Worm (Caenorhabditis elegans): ENCODE results near the gene C08B6.3.

C08B6.3 gene

DNA sequence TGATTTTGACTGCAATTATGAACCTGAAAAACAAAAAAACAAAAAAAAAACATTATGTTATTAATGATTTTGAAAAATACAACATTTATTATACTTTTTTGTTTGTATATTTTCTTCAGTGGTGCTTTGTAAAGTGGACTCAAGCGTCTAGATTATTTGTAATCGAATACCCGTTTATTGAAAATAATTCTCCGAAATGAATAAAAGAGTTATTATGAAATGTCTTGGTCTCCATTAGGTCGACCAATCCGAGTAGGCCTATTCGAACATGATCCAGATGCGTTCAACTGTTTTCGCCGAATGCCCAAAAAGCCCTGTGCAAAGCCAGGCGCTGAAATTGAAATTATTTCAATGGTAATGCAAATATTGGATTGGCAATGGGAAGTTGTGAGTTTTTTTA lies 5.4 kb upstream of the C08B6.3 start, which contains the start of gene C08B6.5:
TSS of gene C08B6.5 (plus strand) at position 301 of the 400 bp plus-strand sequence.
- TF ChIP-seq sox-2 (GFP tag; IDR thresholded peaks at IDR 0.05) (no peak), hlh-6 (tag; optimal IDR thresholded peaks at IDR 0.05) (no peak), ceh-22 (tag; optimal IDR thresholded peaks at IDR 0.05) (no peak), unc-42 (tag; optimal IDR thresholded peaks at IDR 0.05) (no peak)

DNA sequence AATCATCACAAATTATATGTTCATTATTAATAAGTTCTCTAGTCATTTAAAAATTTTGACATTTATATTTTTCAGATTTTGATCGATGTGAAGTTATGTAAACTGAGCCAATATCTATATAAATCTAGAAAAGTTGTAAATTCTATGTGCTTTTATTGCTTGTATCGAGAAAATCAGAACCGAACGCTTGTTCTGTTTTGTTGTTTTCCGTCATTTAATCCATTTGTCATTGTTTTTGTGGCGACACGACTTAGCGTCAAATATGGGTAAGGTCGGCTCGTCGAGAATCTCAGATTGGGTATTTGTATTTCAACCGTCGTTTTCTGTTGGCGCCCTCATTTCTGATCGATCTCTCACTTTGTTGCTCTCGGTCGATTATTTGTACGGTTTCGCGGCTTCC lies 2.2 kb upstream of the C08B6.3 start, which contains the start of gene cht-5:
TSS of gene cht-5 (plus strand) at position 301 of the 400 bp plus-strand sequence.
- TF ChIP-seq ref-2 (tag; optimal IDR thresholded peaks at IDR 0.05) (no peak), unc-42 (tag; optimal IDR thresholded peaks at IDR 0.05) (no peak), hlh-30 (tag; optimal IDR thresholded peaks at IDR 0.05; ENCODE audit: insufficient read depth) (no peak), ceh-24 (tag; optimal IDR thresholded peaks at IDR 0.05) (no peak), pat-9 (tag; optimal IDR thresholded peaks at IDR 0.05) (no peak), ceh-48 (tag; optimal IDR thresholded peaks at IDR 0.05) (no peak), hlh-8 (tag; optimal IDR thresholded peaks at IDR 0.05) (no peak), ceh-9 (tag; optimal IDR thresholded peaks at IDR 0.05) (no peak), ceh-6 (GFP tag; optimal IDR thresholded peaks at IDR 0.05) (no peak), sox-4 (tag; optimal IDR thresholded peaks at IDR 0.05) (no peak), pros-1 (tag; optimal IDR thresholded peaks at IDR 0.05) (no peak), odd-2 (tag; optimal IDR thresholded peaks at IDR 0.05) (no peak), pax-1 (tag; optimal IDR thresholded peaks at IDR 0.05) (no peak), ceh-31 (tag; optimal IDR thresholded peaks at IDR 0.05) (no peak), F13H6.1 (tag; optimal IDR thresholded peaks at IDR 0.05) (no peak), fkh-6 (tag; optimal IDR thresholded peaks at IDR 0.05) (no peak)

DNA sequence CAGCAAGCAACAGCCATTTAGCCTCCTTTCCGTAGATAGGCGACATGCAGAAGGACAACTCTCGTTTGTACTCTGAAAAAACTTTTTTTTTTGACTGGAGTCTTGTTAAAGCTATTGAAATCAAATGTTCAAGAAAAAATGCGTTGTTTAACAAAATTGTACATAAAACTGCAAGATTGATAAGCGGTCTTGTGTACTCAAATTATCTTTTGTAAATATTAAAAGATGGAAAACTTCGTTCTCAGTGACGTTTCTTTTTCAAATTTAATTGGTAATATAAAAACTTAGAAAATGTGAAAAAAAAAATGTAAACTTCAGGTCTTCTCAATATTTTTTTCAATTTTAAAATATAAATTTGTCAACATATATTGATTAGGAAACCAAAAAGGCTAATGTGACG lies 958 bp downstream of the C08B6.3 start:
- TF ChIP-seq pqm-1 (tag; optimal IDR thresholded peaks at IDR 0.05) = no peak
- TF ChIP-seq T23F11.4 (GFP tag; optimal IDR thresholded peaks at IDR 0.05) = no peak
- no peak for TF ChIP-seq nfya-1 (tag; optimal IDR thresholded peaks at IDR 0.05)
- TF ChIP-seq pha-2 (tag; optimal IDR thresholded peaks at IDR 0.05) = no peak
- TF ChIP-seq ceh-31 (tag; optimal IDR thresholded peaks at IDR 0.05) = no peak

- no peak for TF ChIP-seq ceh-9 (tag; optimal IDR thresholded peaks at IDR 0.05)
- TF ChIP-seq pqm-1 (tag; optimal IDR thresholded peaks at IDR 0.05) = no peak
- TF ChIP-seq ama-1 (optimal IDR thresholded peaks at IDR 0.05) = no peak
- TF ChIP-seq ceh-31 (tag; optimal IDR thresholded peaks at IDR 0.05) = no peak
- no peak for TF ChIP-seq pha-4 (tag; optimal IDR thresholded peaks at IDR 0.05)
- TF ChIP-seq ceh-14 (tag; optimal IDR thresholded peaks at IDR 0.05) = no peak
- TF ChIP-seq lin-11 (tag; optimal IDR thresholded peaks at IDR 0.05) = no peak
- no peak for TF ChIP-seq ets-4 (tag; optimal IDR thresholded peaks at IDR 0.05)
Observed at ce11 chrV:10107309-10107708, 4.8 kb downstream of the C08B6.3 start, which contains the start of gene C08B6.11. Gene C08B6.11, plus strand, starts transcription at chrV:10107609.

- TF ChIP-seq pqm-1 (tag; optimal IDR thresholded peaks at IDR 0.05) (no peak), dmd-4 (tag; optimal IDR thresholded peaks at IDR 0.05; ENCODE audit: borderline replicate concordance) (no peak), ceh-9 (tag; optimal IDR thresholded peaks at IDR 0.05) (no peak), madf-2 (tag; optimal IDR thresholded peaks at IDR 0.05) (no peak), tbx-2 (tag; optimal IDR thresholded peaks at IDR 0.05) (no peak), ref-2 (tag; optimal IDR thresholded peaks at IDR 0.05) (no peak), lim-6 (tag; optimal IDR thresholded peaks at IDR 0.05) (no peak), ama-1 (optimal IDR thresholded peaks at IDR 0.05) (no peak), unc-55 (GFP tag; optimal IDR thresholded peaks at IDR 0.05) (no peak), fax-1 (tag; optimal IDR thresholded peaks at IDR 0.05) (no peak), nhr-232 (tag; optimal IDR thresholded peaks at IDR 0.05) (no peak)
Observed at ce11 chrV:10105412-10105811, 6.7 kb downstream of the C08B6.3 start, which contains the start of gene C08B6.2. Gene C08B6.2, plus strand, starts transcription at chrV:10105712.
